Worm (Caenorhabditis elegans) whole organism, L4 larva: ENCODE measurements around the gene Y94H6A.10.

Experiments
- D1046.2 ChIP-seq: fragments of 200-800 bp; sonication (Bioruptor generic); IDR thresholded peaks from 2 replicates; pipeline ENCODE4 v1.3.6; 2022; ENCODE audit warnings: missing genetic modification characterization, missing compliant biosample characterization
- F10B5.3 ChIP-seq: sonication (generic microtip); optimal IDR thresholded peaks from 2 replicates; lab custom pipeline; 2016; ENCODE audit warnings: mild to moderate bottlenecking, missing genetic modification characterization, missing compliant biosample characterization
- F26F4.8 ChIP-seq: fragments of 200-800 bp; sonication (Bioruptor generic); conservative IDR thresholded peaks from 2 replicates; pipeline ENCODE4 v1.3.6; 2022; ENCODE audit warnings: missing genetic modification characterization, missing compliant biosample characterization
- F44E2.7 ChIP-seq: fragments of 200-800 bp; sonication (Bioruptor generic); IDR thresholded peaks from 2 replicates; pipeline ENCODE4 v2.1.2; 2022; ENCODE audit warnings: missing genetic modification characterization, missing compliant biosample characterization
- T20F7.1 ChIP-seq: fragments of 200-800 bp; sonication (Bioruptor generic); optimal IDR thresholded peaks from 2 replicates; lab custom pipeline; 2018; ENCODE audit warnings: mild to moderate bottlenecking, missing genetic modification characterization, missing compliant biosample characterization
- Y105C5A.15 ChIP-seq: fragments of 200-800 bp; sonication (Bioruptor generic); IDR thresholded peaks from 2 replicates; pipeline ENCODE4 v1.3.6; 2022; ENCODE audit warnings: missing genetic modification characterization, missing compliant biosample characterization
- ZK337.2 ChIP-seq: fragments of 200-800 bp; sonication (Bioruptor generic); IDR thresholded peaks from 2 replicates; pipeline ENCODE4 v1.3.6; 2022; ENCODE audit warnings: missing genetic modification reagents, missing genetic modification characterization, missing compliant biosample characterization
- aha-1 ChIP-seq: fragments of 150-350 bp; peaks from one replicate; lab custom pipeline; 2014; ENCODE audit warnings: missing biosample characterization, missing genetic modification characterization
- arid-1 ChIP-seq: fragments of 200-800 bp; sonication (Bioruptor generic); conservative IDR thresholded peaks from 2 replicates; pipeline ENCODE4 v1.3.6; 2022; ENCODE audit warnings: missing genetic modification reagents, missing genetic modification characterization, missing compliant biosample characterization
- ceh-20 ChIP-seq: fragments of 200-800 bp; sonication (Bioruptor generic); IDR thresholded peaks from 2 replicates; pipeline ENCODE4 v1.3.6; 2022; ENCODE audit warnings: missing genetic modification reagents, missing genetic modification characterization, missing compliant biosample characterization
- ceh-32 ChIP-seq: sonication (generic microtip); optimal IDR thresholded peaks from 2 replicates; lab custom pipeline; 2016; ENCODE audit warnings: mild to moderate bottlenecking, missing genetic modification characterization, missing compliant biosample characterization; ENCODE audit not compliant: poor library complexity
- ceh-62 ChIP-seq: sonication (generic microtip); optimal IDR thresholded peaks from 2 replicates; lab custom pipeline; 2017; ENCODE audit warnings: missing biosample characterization, missing genetic modification characterization
- ces-1 ChIP-seq: fragments of 150-350 bp; sonication (generic microtip); optimal IDR thresholded peaks from 4 replicates; lab custom pipeline; 2014; ENCODE audit warnings: missing biosample characterization, missing genetic modification reagents, missing genetic modification characterization
- ctbp-1 ChIP-seq: fragments of 200-800 bp; sonication (Bioruptor generic); IDR thresholded peaks from 2 replicates; pipeline ENCODE4 v1.3.6; 2022; ENCODE audit warnings: missing genetic modification reagents, missing genetic modification characterization, missing compliant biosample characterization
- daf-16 ChIP-seq, 3 experiments: sonication (generic microtip); optimal IDR thresholded peaks; 2 replicates each; lab custom pipeline; 2016 to 2017; ENCODE audit warnings: missing genetic modification characterization in 3 of 3, missing genetic modification reagents in 3 of 3, mild to moderate bottlenecking in 2 of 3, missing compliant biosample characterization in 2 of 3, missing biosample characterization in 1 of 3, moderate library complexity in 1 of 3
- dmd-8 ChIP-seq: fragments of 200-800 bp; sonication (Bioruptor generic); IDR thresholded peaks from 2 replicates; pipeline ENCODE4 v1.3.6; 2022; ENCODE audit warnings: missing genetic modification characterization, missing compliant biosample characterization
- dpl-1 ChIP-seq: fragments of 150-350 bp; optimal IDR thresholded peaks from 2 replicates; lab custom pipeline; 2014; ENCODE audit warnings: missing biosample characterization, missing genetic modification reagents, missing genetic modification characterization
- duxl-1 ChIP-seq: sonication (generic microtip); optimal IDR thresholded peaks from 2 replicates; lab custom pipeline; 2016; ENCODE audit warnings: mild to moderate bottlenecking, missing genetic modification characterization, moderate library complexity, missing compliant biosample characterization; ENCODE audit not compliant: poor library complexity
- dve-1 ChIP-seq: sonication (generic microtip); optimal IDR thresholded peaks from 2 replicates; lab custom pipeline; 2017; ENCODE audit warnings: antibody characterized with exemption, mild to moderate bottlenecking, missing genetic modification characterization, missing compliant biosample characterization; ENCODE audit not compliant: insufficient read depth
- egl-27 ChIP-seq: sonication (generic microtip); optimal IDR thresholded peaks from 3 replicates; lab custom pipeline; 2017; ENCODE audit warnings: missing biosample characterization, missing genetic modification reagents, missing genetic modification characterization
- fkh-10 ChIP-seq: fragments of 150-350 bp; optimal IDR thresholded peaks from 2 replicates; lab custom pipeline; 2014; ENCODE audit warnings: missing biosample characterization, missing genetic modification reagents, missing genetic modification characterization
- gei-8 ChIP-seq: fragments of 200-800 bp; sonication (Bioruptor generic); optimal IDR thresholded peaks from 2 replicates; lab custom pipeline; 2018; ENCODE audit warnings: mild to moderate bottlenecking, missing genetic modification characterization, missing compliant biosample characterization
- hif-1 ChIP-seq, 2 experiments: sonication (generic microtip); optimal IDR thresholded peaks; 2 replicates each; lab custom pipeline; 2016 to 2017; ENCODE audit warnings: missing compliant biosample characterization in 2 of 2, missing genetic modification characterization in 2 of 2, missing genetic modification reagents in 2 of 2, missing genotype in 2 of 2, mild to moderate bottlenecking in 1 of 2
- hlh-11 ChIP-seq: fragments of 200-800 bp; sonication (Bioruptor generic); optimal IDR thresholded peaks from 2 replicates; lab custom pipeline; 2018; ENCODE audit warnings: mild to moderate bottlenecking, missing genetic modification characterization, missing compliant biosample characterization
- hlh-30 ChIP-seq: sonication (generic microtip); optimal IDR thresholded peaks from 2 replicates; lab custom pipeline; 2017; ENCODE audit warnings: antibody characterized with exemption, mild to moderate bottlenecking, missing genetic modification characterization, missing compliant biosample characterization; ENCODE audit not compliant: insufficient read depth
- lim-7 ChIP-seq: fragments of 200-800 bp; sonication (Bioruptor generic); IDR thresholded peaks from 2 replicates; pipeline ENCODE4 v1.3.6; 2022; ENCODE audit warnings: missing genetic modification characterization, missing compliant biosample characterization
- lin-15B ChIP-seq: fragments of 150-350 bp; sonication (generic microtip); optimal IDR thresholded peaks from 3 replicates; lab custom pipeline; 2014; ENCODE audit warnings: missing biosample characterization, missing genetic modification characterization
- lin-39 ChIP-seq: fragments of 150-350 bp; optimal IDR thresholded peaks from 2 replicates; lab custom pipeline; 2014; ENCODE audit warnings: missing biosample characterization, missing genetic modification reagents, missing genetic modification characterization
- lir-3 ChIP-seq: sonication (generic microtip); optimal IDR thresholded peaks from 2 replicates; lab custom pipeline; 2016; ENCODE audit warnings: mild to moderate bottlenecking, missing genetic modification characterization, missing compliant biosample characterization
- madf-5 ChIP-seq, 2 experiments: fragments of 200-800 bp; sonication (Bioruptor generic); IDR thresholded peaks; 2 replicates each; pipeline ENCODE4 v1.3.6; 2022; ENCODE audit warnings: missing compliant biosample characterization in 2 of 2, missing genetic modification characterization in 2 of 2
- madf-9 ChIP-seq: fragments of 200-800 bp; sonication (Bioruptor generic); conservative IDR thresholded peaks from 2 replicates; pipeline ENCODE4 v1.3.6; 2022; ENCODE audit warnings: missing genetic modification reagents, missing genetic modification characterization, missing compliant biosample characterization
- mdl-1 ChIP-seq, 2 experiments: fragments of 150-350 bp in 1 of 2; sonication (generic microtip) in 1 of 2; optimal IDR thresholded peaks; 2 replicates each; lab custom pipeline; 2014 to 2017; ENCODE audit warnings: missing biosample characterization in 2 of 2, missing genetic modification characterization in 2 of 2
- mep-1 ChIP-seq: fragments of 150-350 bp; sonication (generic microtip); optimal IDR thresholded peaks from 3 replicates; lab custom pipeline; 2014; ENCODE audit warnings: missing biosample characterization, missing genetic modification characterization
- mes-2 ChIP-seq: sonication (generic microtip); optimal IDR thresholded peaks from 2 replicates; lab custom pipeline; 2016; ENCODE audit warnings: missing genotype, mild to moderate bottlenecking, missing genetic modification characterization, missing compliant biosample characterization; ENCODE audit not compliant: poor library complexity, severe bottlenecking
- mxl-3 ChIP-seq: fragments of 200-800 bp; sonication (Bioruptor generic); optimal IDR thresholded peaks from 2 replicates; lab custom pipeline; 2018; ENCODE audit warnings: mild to moderate bottlenecking, missing genetic modification characterization, missing compliant biosample characterization
- nhr-111 ChIP-seq: fragments of 200-800 bp; sonication (Bioruptor generic); optimal IDR thresholded peaks from 2 replicates; lab custom pipeline; 2018; ENCODE audit warnings: mild to moderate bottlenecking, missing genetic modification characterization, missing compliant biosample characterization
- nhr-25 ChIP-seq: sonication (generic microtip); optimal IDR thresholded peaks from 2 replicates; lab custom pipeline; 2017; ENCODE audit warnings: missing genetic modification characterization, mild to moderate bottlenecking, missing compliant biosample characterization, antibody characterized with exemption, moderate library complexity, borderline replicate concordance; ENCODE audit not compliant: insufficient read depth
- nhr-42 ChIP-seq: fragments of 200-800 bp; sonication (Bioruptor generic); IDR thresholded peaks from 2 replicates; pipeline ENCODE4 v1.3.6; 2022; ENCODE audit warnings: missing genetic modification characterization, missing compliant biosample characterization
- snpc-1.2 ChIP-seq: fragments of 200-800 bp; sonication (Bioruptor generic); IDR thresholded peaks from 2 replicates; pipeline ENCODE4 v1.3.6; 2022; ENCODE audit warnings: missing genetic modification reagents, missing genetic modification characterization, missing compliant biosample characterization
- tra-1 ChIP-seq: fragments of 200-800 bp; sonication (Bioruptor generic); IDR thresholded peaks from 2 replicates; pipeline ENCODE4 v1.3.6; 2022; ENCODE audit warnings: missing genetic modification reagents, missing genetic modification characterization, missing compliant biosample characterization
- unc-39 ChIP-seq: sonication (generic microtip); optimal IDR thresholded peaks from 2 replicates; lab custom pipeline; 2017; ENCODE audit warnings: missing biosample characterization, missing genetic modification characterization
- unc-62 ChIP-seq, 3 experiments: fragments of 150-350 bp in 1 of 3; sonication (generic microtip); optimal IDR thresholded peaks in 2 of 3; peaks in 1 of 3; 1 replicate in 1 of 3; 2 replicates in 2 of 3; lab custom pipeline; 2014 to 2017; ENCODE audit warnings: missing biosample characterization in 3 of 3, missing genetic modification characterization in 3 of 3, missing genetic modification reagents in 3 of 3, missing genotype in 1 of 3
- vab-7 ChIP-seq: fragments of 200-800 bp; sonication (Bioruptor generic); IDR thresholded peaks from 2 replicates; pipeline ENCODE4 v1.3.6; 2022; ENCODE audit warnings: missing genetic modification reagents, missing genetic modification characterization, missing compliant biosample characterization
- zag-1 ChIP-seq: fragments of 150-350 bp; optimal IDR thresholded peaks from 2 replicates; lab custom pipeline; 2014; ENCODE audit warnings: missing biosample characterization, missing genetic modification characterization
- zfp-2 ChIP-seq: sonication (generic microtip); optimal IDR thresholded peaks from 2 replicates; lab custom pipeline; 2016; ENCODE audit warnings: mild to moderate bottlenecking, missing genetic modification characterization, missing compliant biosample characterization
- zfp-3 ChIP-seq: fragments of 200-800 bp; sonication (Bioruptor generic); conservative IDR thresholded peaks from 2 replicates; pipeline ENCODE4 v1.3.6; 2022; ENCODE audit warnings: missing genetic modification reagents, missing genetic modification characterization, missing compliant biosample characterization

The Y94H6A.10 gene

DNA sequence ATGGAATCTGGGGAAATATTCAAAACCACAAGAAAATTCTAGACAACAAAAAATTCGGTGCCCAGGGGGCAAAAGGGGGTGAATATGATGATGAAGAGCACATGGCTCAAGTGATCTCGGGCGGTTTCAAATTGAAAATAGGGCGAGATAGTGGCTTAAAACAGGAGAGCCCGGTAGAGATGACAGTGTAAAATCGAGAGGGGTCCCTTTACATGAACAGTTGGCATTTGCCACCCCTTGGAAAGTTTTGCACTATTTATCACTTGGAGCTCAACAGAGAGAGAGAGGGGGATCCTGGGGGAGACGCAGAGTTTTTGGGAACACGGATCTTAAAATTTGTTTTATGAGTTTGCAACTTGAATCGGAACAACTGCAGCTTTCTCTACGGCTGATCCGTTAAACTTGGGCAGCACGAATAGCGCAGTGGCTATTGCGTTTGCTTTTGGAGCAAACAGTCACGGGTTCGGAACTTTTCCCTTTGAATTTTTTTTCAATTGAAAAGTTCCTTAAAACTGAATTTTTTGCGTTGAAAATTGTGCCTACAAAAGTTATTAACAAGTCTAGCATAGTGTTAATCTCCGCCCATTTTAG lies 45.0 kb downstream of the Y94H6A.10 start (continued):
- TF ChIP-seq madf-5 (GFP tag; IDR thresholded peaks at IDR 0.05; lab: Robert Waterston, UW), result no peak
- peak; percentile 63 to 67 for TF ChIP-seq daf-16 (GFP tag; optimal IDR thresholded peaks at IDR 0.05; lab: Kevin White, UChicago)
- no peak for TF ChIP-seq daf-16 (tag; optimal IDR thresholded peaks at IDR 0.05; lab: Kevin White, UChicago)
- TF ChIP-seq hlh-30, result peak; percentile 4
- no peak for TF ChIP-seq ceh-32 (tag; lab: Kevin White, UChicago)
- peak; percentile 13 for TF ChIP-seq lir-3 (tag; lab: Kevin White, UChicago)
- TF ChIP-seq hif-1 (tag; optimal IDR thresholded peaks at IDR 0.05; lab: Kevin White, UChicago), result no peak
- 0 out of 2 replicates have a peak, but pooled peaks have one; percentile 22 for TF ChIP-seq Y105C5A.15 (GFP tag; lab: Robert Waterston, UW)
- TF ChIP-seq F26F4.8 (GFP tag; lab: Robert Waterston, UW), result peak; percentile 74; the same call in 1 of the 2 replicates
- peak; percentile 40 for TF ChIP-seq mxl-3 (GFP tag; lab: Kevin White, UChicago)
- 0 out of 2 replicates have a peak, but pooled peaks have one; percentile 15 for TF ChIP-seq ceh-20
- TF ChIP-seq lin-15B (tag; lab: Kevin White, UChicago), result no peak
- TF ChIP-seq mes-2 (tag; lab: Kevin White, UChicago), result peak; percentile 58
- TF ChIP-seq snpc-1.2 (GFP tag; lab: Robert Waterston, UW), result no peak
- peak; percentile 40 for TF ChIP-seq hlh-11 (tag; lab: Kevin White, UChicago)
- peak in 1 of 2 experiments; percentile 91 for TF ChIP-seq unc-62 (GFP tag; optimal IDR thresholded peaks at IDR 0.05 in 1 of 2; lab: Kevin White, UChicago)
- no peak for TF ChIP-seq unc-62 (tag; optimal IDR thresholded peaks at IDR 0.05; lab: Kevin White, UChicago)
- no peak for TF ChIP-seq zag-1
- TF ChIP-seq dmd-8 (GFP tag; lab: Robert Waterston, UW), result peak; percentile 92
- no peak for TF ChIP-seq T20F7.1 (GFP tag; lab: Kevin White, UChicago)
- TF ChIP-seq lin-39 (tag; lab: Kevin White, UChicago), result no peak
- no peak for TF ChIP-seq F10B5.3 (tag; lab: Kevin White, UChicago)
- peak; percentile 58; the same call in 1 of the 2 replicates for TF ChIP-seq tra-1
- no peak for TF ChIP-seq mdl-1 (tag; optimal IDR thresholded peaks at IDR 0.05; lab: Kevin White, UChicago)
- peak; percentile 34 for TF ChIP-seq duxl-1 (tag; lab: Kevin White, UChicago)
- peak; percentile 80 for TF ChIP-seq lim-7 (GFP tag; lab: Robert Waterston, UW)
- 0 out of 2 replicates have a peak, but pooled peaks have one; percentile 77 for TF ChIP-seq F44E2.7 (GFP tag; lab: Robert Waterston, UW)
- 0 out of 2 replicates have a peak, but pooled peaks have one; percentile 16 for TF ChIP-seq nhr-42 (GFP tag; lab: Robert Waterston, UW)
- peak; percentile 31 for TF ChIP-seq nhr-111 (GFP tag; lab: Kevin White, UChicago)
- TF ChIP-seq ceh-62 (tag; lab: Kevin White, UChicago), result no peak
- TF ChIP-seq vab-7 (GFP tag; lab: Robert Waterston, UW), result peak; percentile 69
- peak; percentile 52 for TF ChIP-seq gei-8
- no peak for TF ChIP-seq egl-27 (tag; lab: Kevin White, UChicago)
- no peak for TF ChIP-seq madf-9 (GFP tag; lab: Robert Waterston, UW)
- TF ChIP-seq dpl-1, result no peak
- no peak for TF ChIP-seq mep-1 (tag; lab: Kevin White, UChicago)

DNA sequence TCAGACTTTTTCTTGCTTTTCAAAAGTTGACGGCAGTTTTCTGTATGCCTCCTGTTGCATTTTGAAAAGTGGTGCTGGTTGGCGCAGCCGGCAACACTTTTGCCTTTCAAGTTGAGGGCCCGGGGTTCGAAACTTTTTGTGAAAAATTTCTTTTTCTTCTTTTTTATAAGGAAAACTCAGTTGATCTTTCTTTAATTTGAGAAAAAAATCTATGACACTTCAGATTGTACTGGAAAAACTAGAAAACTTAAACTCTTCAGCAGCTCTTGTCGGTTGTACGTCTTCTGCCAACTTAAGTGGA lies 45.6 kb downstream of the Y94H6A.10 start:
- TF ChIP-seq fkh-10 (GFP tag; lab: Kevin White, UChicago) (no peak), hif-1 (tag; optimal IDR thresholded peaks at IDR 0.05; lab: Kevin White, UChicago) (no peak), aha-1 (tag; lab: Kevin White, UChicago) (peak; percentile 9), ZK337.2 (GFP tag; lab: Robert Waterston, UW) (no peak), zfp-3 (GFP tag; lab: Robert Waterston, UW) (no peak), nhr-25 (tag; lab: Kevin White, UChicago) (no peak), daf-16 (GFP tag; optimal IDR thresholded peaks at IDR 0.05; lab: Kevin White, UChicago) (peak in 1 of 2 experiments; percentile 60), daf-16 (tag; optimal IDR thresholded peaks at IDR 0.05; lab: Kevin White, UChicago) (no peak), lir-3 (tag; lab: Kevin White, UChicago) (no peak), D1046.2 (GFP tag; lab: Robert Waterston, UW) (peak; percentile 84), arid-1 (GFP tag; lab: Robert Waterston, UW) (no peak; the same call in 1 of the 2 replicates), T20F7.1 (GFP tag; lab: Kevin White, UChicago) (peak; percentile 21), ces-1 (no peak), dve-1 (no peak), ctbp-1 (GFP tag; lab: Robert Waterston, UW) (no peak), unc-62 (GFP tag; optimal IDR thresholded peaks at IDR 0.05 in 1 of 2; lab: Kevin White, UChicago) (no peak), unc-62 (tag; optimal IDR thresholded peaks at IDR 0.05; lab: Kevin White, UChicago) (no peak), unc-39 (tag; lab: Kevin White, UChicago) (no peak), zfp-2 (no peak), mes-2 (tag; lab: Kevin White, UChicago) (peak; percentile 51)
